Fruit fly (Drosophila melanogaster) whole organism, embryonic: ENCODE measurements around the gene CG12521.

Source experiments
- CG3163 ChIP-seq: fragments of 200-800 bp; sonication (Bioruptor generic); optimal IDR thresholded peaks from 3 replicates; lab custom pipeline; 2016; ENCODE audit warnings: missing biosample characterization, missing genetic modification characterization
- CG42726 ChIP-seq: fragments of 200-800 bp; sonication (Bioruptor generic); IDR thresholded peaks from 2 replicates; pipeline ENCODE4 v1.3.6; 2022; ENCODE audit warnings: missing biosample characterization, missing genetic modification characterization; ENCODE audit not compliant: partially characterized antibody
- CoRest ChIP-seq: fragments of 200-800 bp; sonication (Bioruptor generic); optimal IDR thresholded peaks from 3 replicates; lab custom pipeline; 2018; ENCODE audit warnings: missing biosample characterization, mild to moderate bottlenecking, missing genetic modification characterization, moderate library complexity
- Fer2 ChIP-seq: fragments of 200-800 bp; sonication (Bioruptor generic); optimal IDR thresholded peaks from 2 replicates; lab custom pipeline; 2018; ENCODE audit warnings: missing biosample characterization, mild to moderate bottlenecking, missing genetic modification characterization, moderate library complexity
- GATAe ChIP-seq: fragments of 200-800 bp; sonication (Bioruptor generic); conservative IDR thresholded peaks from 2 replicates; pipeline ENCODE4 v1.3.6; 2022; ENCODE audit warnings: missing biosample characterization, missing genetic modification characterization
- Ravus ChIP-seq: fragments of 200-800 bp; sonication (Bioruptor generic); IDR thresholded peaks from 2 replicates; pipeline ENCODE4 v1.3.6; 2022; ENCODE audit warnings: missing biosample characterization, missing genetic modification characterization
- eyg ChIP-seq: fragments of 200-800 bp; sonication (Bioruptor generic); optimal IDR thresholded peaks from 3 replicates; lab custom pipeline; 2016; ENCODE audit warnings: missing biosample characterization, missing genetic modification characterization
- fd64A ChIP-seq: fragments of 200-800 bp; sonication (Bioruptor generic); optimal IDR thresholded peaks from 3 replicates; lab custom pipeline; 2018; ENCODE audit warnings: missing biosample characterization, mild to moderate bottlenecking, missing genetic modification characterization
- hbn ChIP-seq: fragments of 200-800 bp; sonication (Bioruptor generic); IDR thresholded peaks from 2 replicates; pipeline ENCODE4 v1.3.6; 2022; ENCODE audit warnings: missing biosample characterization, missing genetic modification characterization; ENCODE audit not compliant: partially characterized antibody
- sim ChIP-seq: fragments of 200-800 bp; sonication (Bioruptor generic); IDR thresholded peaks from 2 replicates; pipeline ENCODE4 v1.3.6; 2022; ENCODE audit warnings: missing biosample characterization, missing genetic modification characterization
- unc-4 ChIP-seq: fragments of 200-800 bp; sonication (Bioruptor generic); IDR thresholded peaks from 2 replicates; pipeline ENCODE4 v1.3.6; 2022; ENCODE audit warnings: missing biosample characterization, missing genetic modification characterization; ENCODE audit not compliant: partially characterized antibody

- TF ChIP-seq CG42726 (GFP tag; lab: Robert Waterston, UW) = no peak
- TF ChIP-seq hbn (GFP tag; lab: Robert Waterston, UW) = no peak
- TF ChIP-seq GATAe (GFP tag; lab: Robert Waterston, UW) = no peak
- no peak for TF ChIP-seq CG3163 (GFP tag; lab: Kevin White, UChicago)
- TF ChIP-seq Ravus (GFP tag; lab: Robert Waterston, UW) = no peak
- no peak for TF ChIP-seq unc-4 (GFP tag; lab: Robert Waterston, UW)
- TF ChIP-seq fd64A = no peak
- TF ChIP-seq eyg = no peak
- TF ChIP-seq Fer2 (tag; lab: Kevin White, UChicago) = no peak
- TF ChIP-seq sim = no peak
- TF ChIP-seq CoRest = no peak
Observed at dm6 chr3L:11858745-11859144, 11.1 kb upstream of the CG12521 start.
